Worm (Caenorhabditis elegans) whole organism, L3 larva: ENCODE results near the gene memb-2.

Source experiments
- R02D3.7 ChIP-seq: fragments of 150-350 bp; optimal IDR thresholded peaks from 2 replicates; lab custom pipeline; 2014; ENCODE audit warnings: missing biosample characterization, missing genetic modification characterization
- ZK546.5 ChIP-seq: sonication (generic microtip); optimal IDR thresholded peaks from 2 replicates; lab custom pipeline; 2017; ENCODE audit warnings: missing biosample characterization, missing genetic modification characterization
- aly-2 ChIP-seq: fragments of 150-350 bp; optimal IDR thresholded peaks from 2 replicates; lab custom pipeline; 2014; ENCODE audit warnings: missing biosample characterization, missing genetic modification characterization
- ama-1 ChIP-seq: fragments of 150-350 bp; optimal IDR thresholded peaks from 2 replicates; lab custom pipeline; 2018
- ceh-16 ChIP-seq: sonication (generic microtip); optimal IDR thresholded peaks from 2 replicates; lab custom pipeline; 2017; ENCODE audit warnings: missing biosample characterization, missing genetic modification characterization
- ceh-28 ChIP-seq: fragments of 150-350 bp; optimal IDR thresholded peaks from 2 replicates; lab custom pipeline; 2014; ENCODE audit warnings: missing biosample characterization, missing genetic modification reagents, missing genetic modification characterization
- ceh-82 ChIP-seq: fragments of 150-350 bp; optimal IDR thresholded peaks from 2 replicates; lab custom pipeline; 2014; ENCODE audit warnings: missing biosample characterization, missing genetic modification characterization
- ceh-9 ChIP-seq: sonication (generic microtip); optimal IDR thresholded peaks from 2 replicates; lab custom pipeline; 2018; ENCODE audit warnings: missing biosample characterization, missing genetic modification characterization
- daf-12 ChIP-seq: fragments of 150-350 bp; optimal IDR thresholded peaks from 2 replicates; lab custom pipeline; 2014; ENCODE audit warnings: missing biosample characterization, missing genetic modification reagents, missing genetic modification characterization
- egl-27 ChIP-seq: sonication (generic microtip); optimal IDR thresholded peaks from 4 replicates; lab custom pipeline; 2017; ENCODE audit warnings: missing biosample characterization, missing genetic modification reagents, missing genetic modification characterization
- egl-5 ChIP-seq: fragments of 150-350 bp; optimal IDR thresholded peaks from 2 replicates; lab custom pipeline; 2017; ENCODE audit warnings: missing biosample characterization, missing genetic modification reagents, missing genetic modification characterization, inconsistent platforms
- elt-1 ChIP-seq: fragments of 150-350 bp; optimal IDR thresholded peaks from 2 replicates; lab custom pipeline; 2014; ENCODE audit warnings: missing biosample characterization, missing genetic modification characterization
- elt-2 ChIP-seq: sonication (generic microtip); optimal IDR thresholded peaks from 2 replicates; lab custom pipeline; 2016; ENCODE audit warnings: missing genetic modification reagents, mild to moderate bottlenecking, missing genetic modification characterization, missing compliant biosample characterization
- elt-3 ChIP-seq, 3 experiments: fragments of 150-350 bp in 1 of 3; sonication (generic microtip) in 2 of 3; optimal IDR thresholded peaks; 2 replicates in 2 of 3; 4 replicates in 1 of 3; lab custom pipeline; 2014 to 2017; ENCODE audit warnings: missing biosample characterization in 3 of 3, missing genetic modification characterization in 3 of 3
- eor-1 ChIP-seq, 2 experiments: fragments of 150-350 bp; optimal IDR thresholded peaks; 2 replicates each; lab custom pipeline; 2014 to 2018; ENCODE audit warnings: missing biosample characterization in 2 of 2, missing genetic modification characterization in 2 of 2
- fkh-10 ChIP-seq: sonication (generic microtip); optimal IDR thresholded peaks from 2 replicates; lab custom pipeline; 2017; ENCODE audit warnings: missing biosample characterization, missing genetic modification reagents, missing genetic modification characterization
- fkh-2 ChIP-seq: fragments of 150-350 bp; optimal IDR thresholded peaks from 2 replicates; lab custom pipeline; 2014; ENCODE audit warnings: missing biosample characterization, missing genetic modification reagents, missing genetic modification characterization
- fos-1 ChIP-seq: fragments of 150-350 bp; optimal IDR thresholded peaks from 2 replicates; lab custom pipeline; 2014; ENCODE audit warnings: missing biosample characterization, missing genetic modification characterization
- hmg-11 ChIP-seq: sonication (generic microtip); optimal IDR thresholded peaks from 2 replicates; lab custom pipeline; 2016; ENCODE audit warnings: missing genetic modification characterization, missing compliant biosample characterization
- jun-1 ChIP-seq: fragments of 150-350 bp; optimal IDR thresholded peaks from 2 replicates; lab custom pipeline; 2014; ENCODE audit warnings: missing biosample characterization, missing genetic modification reagents, missing genetic modification characterization
- lin-15B ChIP-seq: fragments of 150-350 bp; optimal IDR thresholded peaks from 2 replicates; lab custom pipeline; 2014; ENCODE audit warnings: missing biosample characterization, missing genetic modification characterization
- lin-39 ChIP-seq: fragments of 150-350 bp; optimal IDR thresholded peaks from 2 replicates; lab custom pipeline; 2018; ENCODE audit warnings: missing biosample characterization, missing genetic modification reagents, missing genetic modification characterization
- lsy-12 ChIP-seq: sonication (generic microtip); optimal IDR thresholded peaks from 2 replicates; lab custom pipeline; 2016; ENCODE audit warnings: mild to moderate bottlenecking, missing genetic modification characterization, missing compliant biosample characterization
- mdl-1 ChIP-seq: fragments of 150-350 bp; optimal IDR thresholded peaks from 2 replicates; lab custom pipeline; 2014; ENCODE audit warnings: missing biosample characterization, missing genetic modification characterization
- mml-1 ChIP-seq: fragments of 150-350 bp; sonication (generic microtip); optimal IDR thresholded peaks from 3 replicates; lab custom pipeline; 2014; ENCODE audit warnings: missing biosample characterization, missing genetic modification characterization
- nfya-1 ChIP-seq: sonication (generic microtip); optimal IDR thresholded peaks from 2 replicates; lab custom pipeline; 2017; ENCODE audit warnings: missing genetic modification characterization, mild to moderate bottlenecking, missing compliant biosample characterization, antibody characterized with exemption, moderate library complexity; ENCODE audit not compliant: insufficient read depth
- nhr-11 ChIP-seq: fragments of 150-350 bp; optimal IDR thresholded peaks from 2 replicates; lab custom pipeline; 2014; ENCODE audit warnings: missing biosample characterization, missing genetic modification characterization
- nhr-12 ChIP-seq: fragments of 150-350 bp; optimal IDR thresholded peaks from 2 replicates; lab custom pipeline; 2014; ENCODE audit warnings: missing biosample characterization, missing genetic modification characterization
- nhr-23 ChIP-seq: fragments of 150-350 bp; optimal IDR thresholded peaks from 2 replicates; lab custom pipeline; 2014; ENCODE audit warnings: missing biosample characterization, missing genetic modification reagents, missing genetic modification characterization
- nhr-237 ChIP-seq: fragments of 150-350 bp; optimal IDR thresholded peaks from 2 replicates; lab custom pipeline; 2014; ENCODE audit warnings: missing biosample characterization, missing genetic modification characterization
- nhr-25 ChIP-seq: sonication (generic microtip); optimal IDR thresholded peaks from 2 replicates; lab custom pipeline; 2017; ENCODE audit warnings: missing biosample characterization, missing genetic modification characterization
- nhr-28 ChIP-seq: fragments of 150-350 bp; optimal IDR thresholded peaks from 2 replicates; lab custom pipeline; 2014; ENCODE audit warnings: missing biosample characterization, missing genetic modification characterization
- nhr-43 ChIP-seq: sonication (generic microtip); optimal IDR thresholded peaks from 2 replicates; lab custom pipeline; 2016; ENCODE audit warnings: mild to moderate bottlenecking, missing genetic modification characterization, missing compliant biosample characterization; ENCODE audit not compliant: poor library complexity, severe bottlenecking
- nhr-67 ChIP-seq: fragments of 150-350 bp; optimal IDR thresholded peaks from 2 replicates; lab custom pipeline; 2014; ENCODE audit warnings: missing biosample characterization, missing genetic modification characterization
- nhr-76 ChIP-seq: fragments of 150-350 bp; sonication (generic microtip); optimal IDR thresholded peaks from 5 replicates; lab custom pipeline; 2014; ENCODE audit warnings: missing biosample characterization, missing genetic modification characterization
- nhr-77 ChIP-seq: fragments of 150-350 bp; optimal IDR thresholded peaks from 2 replicates; lab custom pipeline; 2014; ENCODE audit warnings: missing biosample characterization, missing genetic modification characterization
- pha-4 ChIP-seq: fragments of 150-350 bp; optimal IDR thresholded peaks from 2 replicates; lab custom pipeline; 2014; ENCODE audit warnings: missing biosample characterization, missing genetic modification reagents, missing genetic modification characterization
- pqm-1 ChIP-seq: fragments of 150-350 bp; optimal IDR thresholded peaks from 2 replicates; lab custom pipeline; 2017; ENCODE audit warnings: missing biosample characterization, missing genetic modification characterization, inconsistent platforms
- sea-2 ChIP-seq: fragments of 150-350 bp; sonication (generic microtip); optimal IDR thresholded peaks from 4 replicates; lab custom pipeline; 2014; ENCODE audit warnings: missing biosample characterization, missing genetic modification reagents, missing genetic modification characterization
- skn-1 ChIP-seq: fragments of 150-350 bp; optimal IDR thresholded peaks from 2 replicates; lab custom pipeline; 2014; ENCODE audit warnings: missing biosample characterization, missing genetic modification characterization
- snpc-4 ChIP-seq: fragments of 150-350 bp; optimal IDR thresholded peaks from 2 replicates; lab custom pipeline; 2014; ENCODE audit warnings: missing biosample characterization, missing genetic modification characterization
- tbx-2 ChIP-seq: sonication (generic microtip); optimal IDR thresholded peaks from 2 replicates; lab custom pipeline; 2016; ENCODE audit warnings: mild to moderate bottlenecking, missing genetic modification characterization, missing compliant biosample characterization
- unc-39 ChIP-seq: sonication (generic microtip); optimal IDR thresholded peaks from 4 replicates; lab custom pipeline; 2017; ENCODE audit warnings: missing biosample characterization, missing genetic modification characterization
- unc-62 ChIP-seq: fragments of 150-350 bp; sonication (generic microtip); optimal IDR thresholded peaks from 4 replicates; lab custom pipeline; 2014; ENCODE audit warnings: missing biosample characterization, missing genetic modification reagents, missing genetic modification characterization
- zag-1 ChIP-seq: fragments of 150-350 bp; optimal IDR thresholded peaks from 2 replicates; lab custom pipeline; 2014; ENCODE audit warnings: missing biosample characterization, missing genetic modification characterization
- ztf-11 ChIP-seq: fragments of 150-350 bp; optimal IDR thresholded peaks from 2 replicates; lab custom pipeline; 2014; ENCODE audit warnings: missing biosample characterization, missing genetic modification characterization
- ztf-4 ChIP-seq: fragments of 150-350 bp; optimal IDR thresholded peaks from 2 replicates; lab custom pipeline; 2014; ENCODE audit warnings: missing biosample characterization, missing genetic modification characterization

memb-2 gene

DNA sequence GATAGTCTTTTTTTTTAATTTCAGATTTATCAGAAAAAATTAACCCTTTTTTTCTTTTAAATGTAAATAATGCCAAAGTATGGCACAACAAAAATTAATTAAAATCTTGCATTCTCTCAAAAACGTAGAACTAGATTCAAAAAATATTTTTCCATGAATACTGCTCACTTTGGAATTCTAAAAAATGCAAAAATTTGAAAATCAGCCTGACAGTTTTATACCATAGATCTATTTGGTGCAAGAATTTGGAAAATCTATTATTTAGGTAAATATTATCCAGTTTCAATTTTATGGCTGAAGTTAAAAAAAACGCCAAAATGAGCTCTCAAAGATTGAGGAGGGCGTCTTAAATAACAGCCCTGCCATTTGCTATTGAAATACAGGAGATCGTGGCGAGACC, 40.3 kb downstream of the memb-2 start:
- TF ChIP-seq eor-1 (tag; optimal IDR thresholded peaks at IDR 0.05; lab: Kevin White, UChicago) (no peak), nhr-43 (no peak), aly-2 (tag; lab: Kevin White, UChicago) (no peak), lsy-12 (tag; lab: Kevin White, UChicago) (no peak), nhr-76 (tag; lab: Kevin White, UChicago) (no peak), nhr-11 (tag; lab: Kevin White, UChicago) (no peak), egl-27 (tag; lab: Kevin White, UChicago) (no peak), nhr-67 (tag; lab: Kevin White, UChicago) (no peak), nfya-1 (tag; lab: Kevin White, UChicago) (no peak), nhr-237 (tag; lab: Kevin White, UChicago) (no peak), pqm-1 (no peak), lin-15B (tag; lab: Kevin White, UChicago) (no peak), nhr-28 (tag; lab: Kevin White, UChicago) (no peak), elt-1 (no peak), zag-1 (tag; lab: Kevin White, UChicago) (no peak)
- TF ChIP-seq, all 47 proteins: peak for 0

DNA sequence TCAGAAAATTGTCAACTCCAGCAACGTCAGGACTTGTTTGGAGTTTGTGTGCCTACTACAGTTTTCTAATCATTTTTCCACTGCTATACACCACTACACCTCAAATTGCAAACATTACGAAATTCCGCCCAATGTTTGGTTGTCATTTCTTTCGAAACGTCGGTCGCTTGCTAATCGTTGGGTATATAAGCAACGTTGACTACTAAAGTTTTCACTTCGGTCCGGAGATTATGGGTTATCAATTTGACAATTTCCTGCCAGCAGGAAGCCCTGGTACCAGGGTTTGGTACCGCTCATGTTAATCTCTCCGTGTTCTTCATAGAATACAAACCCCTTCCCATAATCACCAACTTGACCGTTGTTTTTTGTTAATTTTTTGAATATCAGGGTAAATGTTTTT, 43.9 kb downstream of the memb-2 start:
- TF ChIP-seq fos-1 (tag; lab: Kevin White, UChicago): no peak
- no peak for TF ChIP-seq nhr-23 (tag; lab: Kevin White, UChicago)
- no peak for TF ChIP-seq sea-2 (GFP tag; lab: Kevin White, UChicago)
- TF ChIP-seq jun-1 (tag; lab: Kevin White, UChicago): peak; percentile 59
- TF ChIP-seq eor-1 (tag; optimal IDR thresholded peaks at IDR 0.05; lab: Kevin White, UChicago): no peak
- TF ChIP-seq ztf-4 (tag; lab: Kevin White, UChicago): no peak
- no peak for TF ChIP-seq nhr-25
- no peak for TF ChIP-seq ztf-11 (tag; lab: Kevin White, UChicago)
- no peak for TF ChIP-seq lin-39
- TF ChIP-seq elt-1: no peak
- TF ChIP-seq ceh-82 (tag; lab: Kevin White, UChicago): peak; percentile 2
- TF ChIP-seq unc-62 (GFP tag; lab: Kevin White, UChicago): no peak
- TF ChIP-seq nhr-12 (tag; lab: Kevin White, UChicago): no peak
- no peak for TF ChIP-seq aly-2 (tag; lab: Kevin White, UChicago)
- no peak for TF ChIP-seq ceh-28
- peak; percentile 29 for TF ChIP-seq nhr-43
- TF ChIP-seq nhr-76 (tag; lab: Kevin White, UChicago): no peak
- no peak for TF ChIP-seq nhr-11 (tag; lab: Kevin White, UChicago)
- TF ChIP-seq nhr-67 (tag; lab: Kevin White, UChicago): no peak
- peak; percentile 42 for TF ChIP-seq hmg-11
- peak; percentile 65 for TF ChIP-seq pha-4 (tag; lab: Kevin White, UChicago)
- no peak for TF ChIP-seq nhr-237 (tag; lab: Kevin White, UChicago)
- no peak for TF ChIP-seq lsy-12 (tag; lab: Kevin White, UChicago)
- no peak for TF ChIP-seq lin-15B (tag; lab: Kevin White, UChicago)
- peak; percentile 11 for TF ChIP-seq nfya-1 (tag; lab: Kevin White, UChicago)
- no peak for TF ChIP-seq fkh-10
- TF ChIP-seq tbx-2 (tag; lab: Kevin White, UChicago): no peak
- TF ChIP-seq R02D3.7 (tag; lab: Kevin White, UChicago): no peak
- TF ChIP-seq ama-1 (lab: Kevin White, UChicago): peak; percentile 30
- TF ChIP-seq elt-2 (tag; lab: Kevin White, UChicago): peak; percentile 76
- TF ChIP-seq egl-5 (tag; lab: Kevin White, UChicago): no peak
- TF ChIP-seq nhr-77 (tag; lab: Kevin White, UChicago): peak; percentile 16
- TF ChIP-seq egl-27 (tag; lab: Kevin White, UChicago): no peak
- TF ChIP-seq pqm-1: peak; percentile 53
- TF ChIP-seq ceh-9 (tag; lab: Kevin White, UChicago): no peak
- no peak for TF ChIP-seq daf-12
- TF ChIP-seq elt-3 (tag; optimal IDR thresholded peaks at IDR 0.05; lab: Kevin White, UChicago): no peak
- peak; percentile 98 for TF ChIP-seq snpc-4 (tag; lab: Kevin White, UChicago)
- no peak for TF ChIP-seq mml-1
- TF ChIP-seq mdl-1: no peak
- no peak for TF ChIP-seq ZK546.5
- TF ChIP-seq nhr-28 (tag; lab: Kevin White, UChicago): no peak
- no peak for TF ChIP-seq ceh-16
- peak; percentile 68 for TF ChIP-seq skn-1 (tag; lab: Kevin White, UChicago)
- TF ChIP-seq zag-1 (tag; lab: Kevin White, UChicago): no peak
- TF ChIP-seq fkh-2 (tag; lab: Kevin White, UChicago): no peak
- TF ChIP-seq unc-39 (tag; lab: Kevin White, UChicago): no peak
